Fruit fly (Drosophila melanogaster) whole organism, embryonic: Measurements from ENCODE around the gene CG33502.
A peak's percentile ranks its signal among the peaks of the same experiment; 100 is the strongest.

Experiments
- Ada2b ChIP-seq: fragments of 200-800 bp; sonication (Bioruptor generic); IDR thresholded peaks from 2 replicates; pipeline ENCODE4 v1.3.6; 2022; ENCODE audit warnings: missing biosample characterization, missing genetic modification characterization
- Awh ChIP-seq: fragments of 200-800 bp; sonication (Bioruptor generic); IDR thresholded peaks from 2 replicates; pipeline ENCODE4, ENCODE4 v1.3.6; 2022; ENCODE audit warnings: missing biosample characterization, missing genetic modification characterization
- CG12299 ChIP-seq: fragments of 200-800 bp; sonication (Bioruptor generic); optimal IDR thresholded peaks from 2 replicates; lab custom pipeline; 2018; ENCODE audit warnings: missing biosample characterization, mild to moderate bottlenecking, missing genetic modification characterization
- CG14441 ChIP-seq: fragments of 200-800 bp; sonication (Bioruptor generic); IDR thresholded peaks from 2 replicates; pipeline ENCODE4 v1.3.6; 2022; ENCODE audit warnings: missing biosample characterization, missing genetic modification characterization
- CG15011 ChIP-seq: fragments of 200-800 bp; sonication (Bioruptor generic); optimal IDR thresholded peaks from 3 replicates; lab custom pipeline; 2018; ENCODE audit warnings: missing biosample characterization, mild to moderate bottlenecking, missing genetic modification characterization
- CG15073 ChIP-seq: fragments of 200-800 bp; sonication (Bioruptor generic); optimal IDR thresholded peaks from 2 replicates; lab custom pipeline; 2016; ENCODE audit warnings: missing biosample characterization, missing genetic modification characterization
- CG1603 ChIP-seq: fragments of 200-800 bp; sonication (Bioruptor generic); optimal IDR thresholded peaks from 2 replicates; lab custom pipeline; 2019; ENCODE audit warnings: missing biosample characterization, mild to moderate bottlenecking, missing genetic modification characterization, moderate library complexity
- CG1647 ChIP-seq: fragments of 200-800 bp; sonication (Bioruptor generic); optimal IDR thresholded peaks from 3 replicates; lab custom pipeline; 2016; ENCODE audit warnings: missing biosample characterization, missing genetic modification characterization
- CG17829 ChIP-seq: fragments of 200-800 bp; optimal IDR thresholded peaks from 2 replicates; lab custom pipeline; 2019; ENCODE audit warnings: missing biosample characterization, mild to moderate bottlenecking, missing genetic modification characterization, moderate library complexity
- CG2199 ChIP-seq: fragments of 200-800 bp; sonication (Bioruptor generic); IDR thresholded peaks from 3 replicates; pipeline ENCODE4 v1.3.6; 2022; ENCODE audit warnings: missing biosample characterization, missing genetic modification characterization
- CG2889 ChIP-seq: fragments of 200-800 bp; sonication (Bioruptor generic); IDR thresholded peaks from 3 replicates; pipeline ENCODE4 v1.3.6; 2022; ENCODE audit warnings: missing biosample characterization, missing genetic modification characterization
- CG3163 ChIP-seq: fragments of 200-800 bp; sonication (Bioruptor generic); optimal IDR thresholded peaks from 3 replicates; lab custom pipeline; 2016; ENCODE audit warnings: missing biosample characterization, missing genetic modification characterization
- CG32767 ChIP-seq: fragments of 200-800 bp; sonication (Bioruptor generic); IDR thresholded peaks from 2 replicates; pipeline ENCODE4 v1.3.6; 2022; ENCODE audit warnings: missing biosample characterization, missing genetic modification characterization
- CG4730 ChIP-seq: fragments of 200-800 bp; sonication (Bioruptor generic); IDR thresholded peaks from 2 replicates; pipeline ENCODE4 v1.3.6; 2022; ENCODE audit warnings: missing biosample characterization, missing genetic modification characterization
- CG5953 ChIP-seq: fragments of 200-800 bp; sonication (Bioruptor generic); IDR thresholded peaks from 2 replicates; pipeline ENCODE4 v1.3.6; 2022; ENCODE audit warnings: missing biosample characterization, missing genetic modification characterization
- CG7839 ChIP-seq: fragments of 200-800 bp; sonication (Bioruptor generic); optimal IDR thresholded peaks from 3 replicates; lab custom pipeline; 2018; ENCODE audit warnings: missing biosample characterization, mild to moderate bottlenecking, missing genetic modification characterization, moderate library complexity
- CG9797 ChIP-seq: fragments of 200-800 bp; sonication (Bioruptor generic); optimal IDR thresholded peaks from 3 replicates; lab custom pipeline; 2018; ENCODE audit warnings: missing biosample characterization, mild to moderate bottlenecking, missing genetic modification characterization
- CrebB ChIP-seq: fragments of 200-800 bp; sonication (Bioruptor generic); optimal IDR thresholded peaks from 3 replicates; lab custom pipeline; 2018; ENCODE audit warnings: missing biosample characterization, mild to moderate bottlenecking, missing genetic modification characterization
- Deaf1 ChIP-seq: fragments of 200-800 bp; optimal IDR thresholded peaks from 3 replicates; lab custom pipeline; 2019; ENCODE audit warnings: missing biosample characterization, mild to moderate bottlenecking, missing genetic modification characterization, moderate library complexity
- Dref ChIP-seq: fragments of 200-800 bp; sonication (Bioruptor generic); IDR thresholded peaks from 2 replicates; pipeline ENCODE4 v1.3.6; 2022; ENCODE audit warnings: missing biosample characterization, missing genetic modification characterization
- Drgx ChIP-seq: fragments of 200-800 bp; sonication (Bioruptor generic); IDR thresholded peaks from 2 replicates; pipeline ENCODE4 v1.3.6; 2022; ENCODE audit warnings: missing biosample characterization, missing genetic modification characterization
- Eip74EF ChIP-seq, 2 experiments: fragments of 200-800 bp in 1 of 2; fragments of >200 bp in 1 of 2; sonication (Bioruptor generic) in 1 of 2; optimal IDR thresholded peaks; 2 replicates each; lab custom pipeline; 2017 to 2019; ENCODE audit warnings: missing biosample characterization in 2 of 2, missing genetic modification characterization in 2 of 2, mild to moderate bottlenecking in 1 of 2, moderate library complexity in 1 of 2
- Gug ChIP-seq: fragments of 200-800 bp; sonication (Bioruptor generic); IDR thresholded peaks from 4 replicates; pipeline ENCODE4 v1.3.6; 2022; ENCODE audit warnings: missing biosample characterization, missing genetic modification characterization
- HmgD ChIP-seq: fragments of 200-800 bp; sonication (Bioruptor generic); optimal IDR thresholded peaks from 3 replicates; lab custom pipeline; 2016; ENCODE audit warnings: missing biosample characterization, missing genetic modification characterization
- NFAT ChIP-seq: fragments of 200-800 bp; sonication (Bioruptor generic); IDR thresholded peaks from 2 replicates; pipeline ENCODE4 v1.3.6; 2022; ENCODE audit warnings: missing biosample characterization, missing genetic modification characterization
- Pdp1 ChIP-seq, 2 experiments: fragments of 200-800 bp; sonication (Bioruptor generic); optimal IDR thresholded peaks; 3 replicates each; lab custom pipeline; 2016; ENCODE audit warnings: missing biosample characterization in 2 of 2, missing genetic modification characterization in 2 of 2, mild to moderate bottlenecking in 1 of 2, moderate library complexity in 1 of 2
- Rfx ChIP-seq: fragments of 200-800 bp; sonication (Bioruptor generic); IDR thresholded peaks from 2 replicates; pipeline ENCODE4 v1.3.6; 2022; ENCODE audit warnings: missing biosample characterization, missing genetic modification characterization
- Side ChIP-seq: fragments of 200-800 bp; sonication (Bioruptor generic); optimal IDR thresholded peaks from 2 replicates; lab custom pipeline; 2016; ENCODE audit warnings: missing biosample characterization, missing genetic modification characterization
- ab ChIP-seq: fragments of 200-800 bp; sonication (Bioruptor generic); optimal IDR thresholded peaks from 2 replicates; lab custom pipeline; 2016; ENCODE audit warnings: missing biosample characterization, missing genetic modification characterization
- ap ChIP-seq: fragments of 200-800 bp; sonication (Bioruptor generic); IDR thresholded peaks from 2 replicates; pipeline ENCODE4 v1.3.6; 2022; ENCODE audit warnings: missing biosample characterization, missing genetic modification characterization
- az2 ChIP-seq: fragments of 200-800 bp; sonication (Bioruptor generic); optimal IDR thresholded peaks from 3 replicates; lab custom pipeline; 2016; ENCODE audit warnings: missing biosample characterization, missing genetic modification characterization
- caup ChIP-seq: fragments of 200-800 bp; sonication (Bioruptor generic); optimal IDR thresholded peaks from 3 replicates; lab custom pipeline; 2017; ENCODE audit warnings: missing biosample characterization, mild to moderate bottlenecking, missing genetic modification characterization, moderate library complexity; ENCODE audit not compliant: severe bottlenecking
- esg ChIP-seq: fragments of 200-800 bp; sonication (Bioruptor generic); conservative IDR thresholded peaks from 2 replicates; pipeline ENCODE4 v1.3.6; 2022; ENCODE audit warnings: missing biosample characterization, missing genetic modification characterization
- gem ChIP-seq: fragments of 200-800 bp; sonication (Bioruptor generic); optimal IDR thresholded peaks from 2 replicates; lab custom pipeline; 2019; ENCODE audit warnings: missing biosample characterization, mild to moderate bottlenecking, missing genetic modification characterization, moderate library complexity
- gfzf ChIP-seq: fragments of 200-800 bp; sonication (Bioruptor generic); optimal IDR thresholded peaks from 2 replicates; lab custom pipeline; 2016; ENCODE audit warnings: missing biosample characterization, mild to moderate bottlenecking, missing genetic modification characterization, moderate library complexity
- gro ChIP-seq: fragments of 200-800 bp; sonication (Bioruptor generic); optimal IDR thresholded peaks from 2 replicates; lab custom pipeline; 2016; ENCODE audit warnings: missing biosample characterization, missing genetic modification characterization
- gsb ChIP-seq: fragments of 200-800 bp; sonication (Bioruptor generic); IDR thresholded peaks from 2 replicates; pipeline ENCODE4 v1.3.6; 2022; ENCODE audit warnings: missing biosample characterization, missing genetic modification characterization
- kay ChIP-seq: fragments of 200-800 bp; sonication (Bioruptor generic); optimal IDR thresholded peaks from 2 replicates; lab custom pipeline; 2016; ENCODE audit warnings: missing biosample characterization, missing genetic modification characterization
- ken ChIP-seq: fragments of 200-800 bp; sonication (Bioruptor generic); IDR thresholded peaks from 3 replicates; pipeline ENCODE4 v1.3.6; 2022; ENCODE audit warnings: missing biosample characterization, missing genetic modification characterization
- knrl ChIP-seq: fragments of 200-800 bp; sonication (Bioruptor generic); IDR thresholded peaks from 3 replicates; pipeline ENCODE4 v1.3.6; 2022; ENCODE audit warnings: missing biosample characterization, missing genetic modification characterization; ENCODE audit not compliant: partially characterized antibody
- lbe ChIP-seq: fragments of 200-800 bp; sonication (Bioruptor generic); optimal IDR thresholded peaks from 2 replicates; lab custom pipeline; 2016; ENCODE audit warnings: missing biosample characterization, mild to moderate bottlenecking, missing genetic modification characterization
- maf-S ChIP-seq: fragments of 200-800 bp; sonication (Bioruptor generic); optimal IDR thresholded peaks from 2 replicates; lab custom pipeline; 2016; ENCODE audit warnings: missing biosample characterization, missing genetic modification characterization
- nerfin-1 ChIP-seq: fragments of 200-800 bp; sonication (Bioruptor generic); optimal IDR thresholded peaks from 3 replicates; lab custom pipeline; 2019; ENCODE audit warnings: missing biosample characterization, mild to moderate bottlenecking, missing genetic modification characterization, moderate library complexity
- odd ChIP-seq: fragments of 200-800 bp; sonication (Bioruptor generic); optimal IDR thresholded peaks from 2 replicates; lab custom pipeline; 2017; ENCODE audit warnings: missing biosample characterization, mild to moderate bottlenecking, missing genetic modification characterization
- pnt ChIP-seq: fragments of 200-800 bp; sonication (Bioruptor generic); optimal IDR thresholded peaks from 3 replicates; lab custom pipeline; 2016; ENCODE audit warnings: missing biosample characterization, missing genetic modification characterization
- pros ChIP-seq: fragments of 200-800 bp; sonication (Bioruptor generic); optimal IDR thresholded peaks from 3 replicates; lab custom pipeline; 2019; ENCODE audit warnings: missing biosample characterization, mild to moderate bottlenecking, missing genetic modification characterization, moderate library complexity
- sisA ChIP-seq: fragments of 200-800 bp; sonication (Bioruptor generic); IDR thresholded peaks from 2 replicates; pipeline ENCODE4 v1.3.6; 2022; ENCODE audit warnings: missing biosample characterization, missing genetic modification characterization
- stwl ChIP-seq: fragments of 200-800 bp; sonication (Bioruptor generic); optimal IDR thresholded peaks from 3 replicates; lab custom pipeline; 2018; ENCODE audit warnings: missing biosample characterization, mild to moderate bottlenecking, missing genetic modification characterization, moderate library complexity
- trh ChIP-seq: fragments of 200-800 bp; sonication (Bioruptor generic); optimal IDR thresholded peaks from 2 replicates; lab custom pipeline; 2016; ENCODE audit warnings: missing biosample characterization, missing genetic modification characterization
- ttk ChIP-seq: fragments of 200-800 bp; sonication (Bioruptor generic); IDR thresholded peaks from 2 replicates; pipeline ENCODE4 v2.1.2; 2022; ENCODE audit warnings: missing biosample characterization, missing genetic modification characterization
- tx ChIP-seq: fragments of 200-800 bp; sonication (Bioruptor generic); optimal IDR thresholded peaks from 2 replicates; lab custom pipeline; 2016; ENCODE audit warnings: missing biosample characterization, missing genetic modification characterization
- vvl ChIP-seq: fragments of 200-800 bp; sonication (Bioruptor generic); IDR thresholded peaks from 2 replicates; pipeline ENCODE4 v1.3.6; 2022; ENCODE audit warnings: missing biosample characterization, missing genetic modification characterization

The CG33502 gene

dm6 chrX:21631452-21631851 lies 20.1 kb upstream of the CG33502 start (continued):
- TF ChIP-seq vvl (no peak; the same call in none of the 2 replicates), nerfin-1 (tag; lab: Kevin White, UChicago) (peak; percentile 76), Awh (GFP tag; lab: Robert Waterston, UW) (no peak), sisA (GFP tag; lab: Robert Waterston, UW) (no peak), Rfx (GFP tag; lab: Robert Waterston, UW) (no peak), Deaf1 (tag; lab: Kevin White, UChicago) (no peak), CG3163 (peak; percentile 44), CG32767 (no peak), az2 (GFP tag; lab: Kevin White, UChicago) (peak; percentile 70), gsb (GFP tag; lab: Robert Waterston, UW) (no peak), ap (no peak; the same call in 1 of the 2 replicates), NFAT (GFP tag; lab: Robert Waterston, UW) (no peak), esg (GFP tag; lab: Robert Waterston, UW) (peak; percentile 59), CG1647 (GFP tag; lab: Kevin White, UChicago) (no peak), Eip74EF (GFP tag; optimal IDR thresholded peaks at IDR 0.05; lab: Kevin White, UChicago) (peak in 1 of 2 experiments; percentile 70), CG5953 (no peak), CG15073 (GFP tag; lab: Kevin White, UChicago) (no peak), CrebB (tag; lab: Kevin White, UChicago) (peak; percentile 31), caup (GFP tag; lab: Kevin White, UChicago) (peak; percentile 47), pnt (peak; percentile 67), maf-S (GFP tag; lab: Kevin White, UChicago) (peak; percentile 39), CG2889 (GFP tag; lab: Robert Waterston, UW) (no peak), ab (GFP tag; lab: Kevin White, UChicago) (no peak), ken (GFP tag; lab: Robert Waterston, UW) (no peak), Gug (GFP tag; lab: Robert Waterston, UW) (peak; percentile 34; the same call in 1 of the 4 replicates), CG12299 (tag; lab: Kevin White, UChicago) (peak; percentile 62), CG1603 (tag; lab: Kevin White, UChicago) (peak; percentile 67), HmgD (GFP tag; lab: Kevin White, UChicago) (no peak), Ada2b (GFP tag; lab: Robert Waterston, UW) (no peak; the same call in 1 of the 2 replicates), trh (GFP tag; lab: Kevin White, UChicago) (no peak), gfzf (peak; percentile 33), Drgx (GFP tag; lab: Robert Waterston, UW) (no peak), knrl (GFP tag; lab: Robert Waterston, UW) (no peak), tx (GFP tag; lab: Kevin White, UChicago) (peak; percentile 48), CG17829 (tag; lab: Kevin White, UChicago) (peak; percentile 78), pros (GFP tag; lab: Kevin White, UChicago) (peak; percentile 42), CG9797 (GFP tag; lab: Kevin White, UChicago) (no peak), CG15011 (GFP tag; lab: Kevin White, UChicago) (peak; percentile 47), CG14441 (no peak), gem (peak; percentile 86), gro (GFP tag; lab: Kevin White, UChicago) (peak; percentile 63), CG4730 (GFP tag; lab: Robert Waterston, UW) (no peak), lbe (GFP tag; lab: Kevin White, UChicago) (peak; percentile 32), kay (GFP tag; lab: Kevin White, UChicago) (no peak), Dref (GFP tag; lab: Robert Waterston, UW) (no peak), odd (GFP tag; lab: Kevin White, UChicago) (peak; percentile 59), CG2199 (0 out of 3 replicates have a peak, but pooled peaks have one; percentile 58), ttk (GFP tag; lab: Robert Waterston, UW) (no peak; the same call in 1 of the 2 replicates), Side (GFP tag; lab: Kevin White, UChicago) (peak; percentile 49), CG7839 (tag; lab: Kevin White, UChicago) (peak; percentile 70), Pdp1 (GFP tag; optimal IDR thresholded peaks at IDR 0.05; lab: Kevin White, UChicago) (peak; percentile 60 to 61), stwl (tag; lab: Kevin White, UChicago) (peak; percentile 14)
